Fruit fly (Drosophila melanogaster): Measurements from ENCODE around the gene CG12310.

dm6 chr3L:15064877-15065276 is 14.3 kb upstream of the CG12310 start, which contains the start of gene Sytbeta:
- TF ChIP-seq CG32264 (GFP tag; optimal IDR thresholded peaks at IDR 0.05) (no peak), psq (GFP tag; optimal IDR thresholded peaks at IDR 0.05) (no peak), pan (optimal IDR thresholded peaks at IDR 0.05) (no peak), Myc (optimal IDR thresholded peaks at IDR 0.05) (no peak), CG9705 (GFP tag; optimal IDR thresholded peaks at IDR 0.05) (no peak), CrebA (GFP tag; optimal IDR thresholded peaks at IDR 0.05; ENCODE audit: borderline replicate concordance) (no peak), fru (GFP tag; optimal IDR thresholded peaks at IDR 0.05) (no peak), sv (GFP tag; optimal IDR thresholded peaks at IDR 0.05) (no peak), Vsx2 (GFP tag; optimal IDR thresholded peaks at IDR 0.05; ENCODE audit: partially characterized antibody) (no peak), Jra (GFP tag; optimal IDR thresholded peaks at IDR 0.05) (no peak), rgr (GFP tag; optimal IDR thresholded peaks at IDR 0.05) (no peak)
